Fruit fly (Drosophila melanogaster) whole organism, embryonic: ENCODE results near the gene CG9117.

Experiments
- CG10543 ChIP-seq: fragments of 200-800 bp; sonication (Bioruptor generic); optimal IDR thresholded peaks from 3 replicates; lab custom pipeline; 2017; ENCODE audit warnings: missing biosample characterization, mild to moderate bottlenecking, missing genetic modification characterization, moderate library complexity
- CG11093 ChIP-seq: fragments of 200-800 bp; sonication (Bioruptor generic); IDR thresholded peaks from 3 replicates; pipeline ENCODE4 v1.3.6; 2022; ENCODE audit warnings: missing biosample characterization, missing genetic modification characterization
- CG12155 ChIP-seq: fragments of 200-800 bp; sonication (Bioruptor generic); optimal IDR thresholded peaks from 3 replicates; lab custom pipeline; 2016; ENCODE audit warnings: missing biosample characterization, missing genetic modification characterization
- CG1233 ChIP-seq: fragments of 200-800 bp; sonication (Bioruptor generic); optimal IDR thresholded peaks from 4 replicates; lab custom pipeline; 2018; ENCODE audit warnings: missing biosample characterization, mild to moderate bottlenecking, missing genetic modification characterization
- CG12942 ChIP-seq: fragments of 200-800 bp; sonication (Bioruptor generic); optimal IDR thresholded peaks from 3 replicates; lab custom pipeline; 2016; ENCODE audit warnings: missing biosample characterization, missing genetic modification characterization
- CG13296 ChIP-seq: fragments of 200-800 bp; sonication (Bioruptor generic); optimal IDR thresholded peaks from 3 replicates; lab custom pipeline; 2018; ENCODE audit warnings: missing biosample characterization, mild to moderate bottlenecking, missing genetic modification characterization
- CG13424 ChIP-seq: fragments of 200-800 bp; sonication (Bioruptor generic); optimal IDR thresholded peaks from 2 replicates; lab custom pipeline; 2019; ENCODE audit warnings: missing biosample characterization, mild to moderate bottlenecking, missing genetic modification characterization, moderate library complexity
- CG13894 ChIP-seq: fragments of 200-800 bp; sonication (Bioruptor generic); optimal IDR thresholded peaks from 3 replicates; lab custom pipeline; 2018; ENCODE audit warnings: missing biosample characterization, mild to moderate bottlenecking, missing genetic modification characterization, moderate library complexity
- CG15696 ChIP-seq: fragments of 200-800 bp; sonication (Bioruptor generic); optimal IDR thresholded peaks from 2 replicates; lab custom pipeline; 2019; ENCODE audit warnings: missing biosample characterization, mild to moderate bottlenecking, missing genetic modification characterization, moderate library complexity
- CG17359 ChIP-seq: fragments of 200-800 bp; sonication (Bioruptor generic); optimal IDR thresholded peaks from 3 replicates; lab custom pipeline; 2018; ENCODE audit warnings: missing biosample characterization, mild to moderate bottlenecking, missing genetic modification characterization, moderate library complexity
- CG17385 ChIP-seq: fragments of 200-800 bp; sonication (Bioruptor generic); optimal IDR thresholded peaks from 3 replicates; lab custom pipeline; 2018; ENCODE audit warnings: missing biosample characterization, mild to moderate bottlenecking, missing genetic modification characterization
- CG1792 ChIP-seq: fragments of 200-800 bp; sonication (Bioruptor generic); optimal IDR thresholded peaks from 2 replicates; lab custom pipeline; 2016; ENCODE audit warnings: missing biosample characterization, missing genetic modification characterization
- CG31224 ChIP-seq: fragments of 200-800 bp; sonication (Bioruptor generic); IDR thresholded peaks from 2 replicates; pipeline ENCODE4 v1.3.6; 2022; ENCODE audit warnings: missing biosample characterization, missing genetic modification characterization
- CG7928 ChIP-seq: fragments of 200-800 bp; sonication (Bioruptor generic); optimal IDR thresholded peaks from 2 replicates; lab custom pipeline; 2017; ENCODE audit warnings: missing biosample characterization, mild to moderate bottlenecking, missing genetic modification characterization
- CG9609 ChIP-seq: fragments of 200-800 bp; sonication (Bioruptor generic); optimal IDR thresholded peaks from 3 replicates; lab custom pipeline; 2016; ENCODE audit warnings: missing biosample characterization, missing genetic modification characterization
- CTCF ChIP-seq: fragments of 200-800 bp; sonication (Bioruptor generic); optimal IDR thresholded peaks from 2 replicates; lab custom pipeline; 2017; ENCODE audit warnings: missing biosample characterization, mild to moderate bottlenecking, missing genetic modification characterization, moderate library complexity
- D19A ChIP-seq: fragments of 200-800 bp; optimal IDR thresholded peaks from 3 replicates; lab custom pipeline; 2019; ENCODE audit warnings: missing biosample characterization, mild to moderate bottlenecking, missing genetic modification characterization, moderate library complexity
- Deaf1 ChIP-seq: fragments of 200-800 bp; optimal IDR thresholded peaks from 3 replicates; lab custom pipeline; 2019; ENCODE audit warnings: missing biosample characterization, mild to moderate bottlenecking, missing genetic modification characterization, moderate library complexity
- Dref ChIP-seq: fragments of 200-800 bp; sonication (Bioruptor generic); IDR thresholded peaks from 2 replicates; pipeline ENCODE4 v1.3.6; 2022; ENCODE audit warnings: missing biosample characterization, missing genetic modification characterization
- E2f2 ChIP-seq: fragments of 200-800 bp; sonication (Bioruptor generic); IDR thresholded peaks from 2 replicates; pipeline ENCODE4 v1.3.6; 2022; ENCODE audit warnings: missing biosample characterization, missing genetic modification characterization
- Ets65A ChIP-seq: fragments of 200-800 bp; sonication (Bioruptor generic); peaks from one replicate; lab custom pipeline; 2016; ENCODE audit warnings: missing biosample characterization, missing genetic modification characterization
- Ets97D ChIP-seq: fragments of 200-800 bp; sonication (Bioruptor generic); optimal IDR thresholded peaks from 3 replicates; lab custom pipeline; 2016; ENCODE audit warnings: missing biosample characterization, missing genetic modification characterization
- H15 ChIP-seq: fragments of 200-800 bp; sonication (Bioruptor generic); IDR thresholded peaks from 3 replicates; pipeline ENCODE4 v1.3.6; 2022; ENCODE audit warnings: missing biosample characterization, missing genetic modification characterization
- HLH54F ChIP-seq: fragments of 200-800 bp; sonication (Bioruptor generic); optimal IDR thresholded peaks from 3 replicates; lab custom pipeline; 2016; ENCODE audit warnings: missing biosample characterization, missing genetic modification characterization
- HmgD ChIP-seq: fragments of 200-800 bp; sonication (Bioruptor generic); optimal IDR thresholded peaks from 3 replicates; lab custom pipeline; 2016; ENCODE audit warnings: missing biosample characterization, missing genetic modification characterization
- MESR4 ChIP-seq: fragments of 200-800 bp; sonication (Bioruptor generic); optimal IDR thresholded peaks from 2 replicates; lab custom pipeline; 2018; ENCODE audit warnings: missing biosample characterization, mild to moderate bottlenecking, missing genetic modification characterization, moderate library complexity
- NFAT ChIP-seq: fragments of 200-800 bp; sonication (Bioruptor generic); IDR thresholded peaks from 2 replicates; pipeline ENCODE4 v1.3.6; 2022; ENCODE audit warnings: missing biosample characterization, missing genetic modification characterization
- Nf-YA ChIP-seq: fragments of 200-800 bp; sonication (Bioruptor generic); IDR thresholded peaks from 2 replicates; pipeline ENCODE4 v1.3.6; 2022; ENCODE audit warnings: missing biosample characterization, missing genetic modification characterization
- NfI ChIP-seq: fragments of 200-800 bp; sonication (Bioruptor generic); optimal IDR thresholded peaks from 3 replicates; lab custom pipeline; 2018; ENCODE audit warnings: missing biosample characterization, mild to moderate bottlenecking, missing genetic modification characterization, moderate library complexity
- Opbp ChIP-seq: fragments of 200-800 bp; sonication (Bioruptor generic); IDR thresholded peaks from 3 replicates; pipeline ENCODE4 v1.3.6; 2022; ENCODE audit warnings: missing biosample characterization, missing genetic modification characterization; ENCODE audit not compliant: partially characterized antibody
- Pdp1 ChIP-seq, 2 experiments: fragments of 200-800 bp; sonication (Bioruptor generic); optimal IDR thresholded peaks; 3 replicates each; lab custom pipeline; 2016; ENCODE audit warnings: missing biosample characterization in 2 of 2, missing genetic modification characterization in 2 of 2, mild to moderate bottlenecking in 1 of 2, moderate library complexity in 1 of 2
- Side ChIP-seq: fragments of 200-800 bp; sonication (Bioruptor generic); optimal IDR thresholded peaks from 2 replicates; lab custom pipeline; 2016; ENCODE audit warnings: missing biosample characterization, missing genetic modification characterization
- Sin3A ChIP-seq: fragments of >200 bp; optimal IDR thresholded peaks from 2 replicates; lab custom pipeline; 2018
- Six4 ChIP-seq: fragments of 200-800 bp; sonication (Bioruptor generic); optimal IDR thresholded peaks from 2 replicates; lab custom pipeline; 2016; ENCODE audit warnings: missing biosample characterization, missing genetic modification characterization
- TFAM ChIP-seq: fragments of 200-800 bp; sonication (Bioruptor generic); optimal IDR thresholded peaks from 2 replicates; lab custom pipeline; 2017; ENCODE audit warnings: missing biosample characterization, missing genetic modification characterization, inconsistent platforms
- ac ChIP-seq: fragments of 200-800 bp; sonication (Bioruptor generic); optimal IDR thresholded peaks from 3 replicates; lab custom pipeline; 2017; ENCODE audit warnings: missing biosample characterization, mild to moderate bottlenecking, missing genetic modification characterization
- cad ChIP-seq: fragments of >200 bp; optimal IDR thresholded peaks from 2 replicates; lab custom pipeline; 2017; ENCODE audit warnings: missing biosample characterization, missing genetic modification characterization
- chinmo ChIP-seq: fragments of 200-800 bp; sonication (Bioruptor generic); IDR thresholded peaks from 4 replicates; pipeline ENCODE4 v1.3.6; 2022; ENCODE audit warnings: missing biosample characterization, missing genetic modification characterization; ENCODE audit not compliant: partially characterized antibody
- exex ChIP-seq: fragments of 200-800 bp; sonication (Bioruptor generic); optimal IDR thresholded peaks from 4 replicates; lab custom pipeline; 2018; ENCODE audit warnings: missing biosample characterization, mild to moderate bottlenecking, missing genetic modification characterization, moderate library complexity
- gcm2 ChIP-seq: fragments of 200-800 bp; sonication (Bioruptor generic); optimal IDR thresholded peaks from 2 replicates; lab custom pipeline; 2016; ENCODE audit warnings: missing biosample characterization, missing genetic modification characterization
- gro ChIP-seq: fragments of 200-800 bp; sonication (Bioruptor generic); optimal IDR thresholded peaks from 2 replicates; lab custom pipeline; 2016; ENCODE audit warnings: missing biosample characterization, missing genetic modification characterization
- ken ChIP-seq: fragments of 200-800 bp; sonication (Bioruptor generic); IDR thresholded peaks from 3 replicates; pipeline ENCODE4 v1.3.6; 2022; ENCODE audit warnings: missing biosample characterization, missing genetic modification characterization
- lov ChIP-seq, 2 experiments: fragments of 200-800 bp in 1 of 2; fragments of >200 bp in 1 of 2; sonication (Bioruptor generic) in 1 of 2; IDR thresholded peaks in 1 of 2; optimal IDR thresholded peaks in 1 of 2; 2 replicates in 1 of 2; 3 replicates in 1 of 2; pipeline versions ENCODE4 v1.3.6 to Lab custom; 2017 to 2022; ENCODE audit warnings: missing biosample characterization in 1 of 2, missing genetic modification characterization in 1 of 2
- nau ChIP-seq: fragments of 200-800 bp; sonication (Bioruptor generic); optimal IDR thresholded peaks from 3 replicates; lab custom pipeline; 2017; ENCODE audit warnings: missing biosample characterization, mild to moderate bottlenecking, missing genetic modification characterization, missing genetic modification reagents
- nom ChIP-seq: fragments of 200-800 bp; sonication (Bioruptor generic); optimal IDR thresholded peaks from 2 replicates; lab custom pipeline; 2017; ENCODE audit warnings: missing biosample characterization, missing genetic modification characterization, mild to moderate bottlenecking, moderate library complexity, missing genetic modification reagents
- pho ChIP-seq: fragments of 200-800 bp; sonication (Bioruptor generic); optimal IDR thresholded peaks from 2 replicates; lab custom pipeline; 2016; ENCODE audit warnings: missing biosample characterization, missing genetic modification characterization
- phol ChIP-seq: fragments of 200-800 bp; sonication (Bioruptor generic); optimal IDR thresholded peaks from 3 replicates; lab custom pipeline; 2018; ENCODE audit warnings: missing biosample characterization, mild to moderate bottlenecking, missing genetic modification characterization, moderate library complexity
- rib ChIP-seq: fragments of 200-800 bp; sonication (Bioruptor generic); IDR thresholded peaks from 2 replicates; pipeline ENCODE4 v1.3.6; 2022; ENCODE audit warnings: missing biosample characterization, missing genetic modification characterization
- sens ChIP-seq: fragments of 200-800 bp; sonication (Bioruptor generic); peaks from one replicate; lab custom pipeline; 2016; ENCODE audit warnings: missing biosample characterization, missing genetic modification characterization
- tap ChIP-seq: fragments of 200-800 bp; optimal IDR thresholded peaks from 3 replicates; lab custom pipeline; 2019; ENCODE audit warnings: missing biosample characterization, mild to moderate bottlenecking, missing genetic modification characterization, moderate library complexity
- zen ChIP-seq: fragments of 200-800 bp; sonication (Bioruptor generic); optimal IDR thresholded peaks from 3 replicates; lab custom pipeline; 2018; ENCODE audit warnings: missing biosample characterization, mild to moderate bottlenecking, missing genetic modification characterization, moderate library complexity

Gene CG9117

DNA sequence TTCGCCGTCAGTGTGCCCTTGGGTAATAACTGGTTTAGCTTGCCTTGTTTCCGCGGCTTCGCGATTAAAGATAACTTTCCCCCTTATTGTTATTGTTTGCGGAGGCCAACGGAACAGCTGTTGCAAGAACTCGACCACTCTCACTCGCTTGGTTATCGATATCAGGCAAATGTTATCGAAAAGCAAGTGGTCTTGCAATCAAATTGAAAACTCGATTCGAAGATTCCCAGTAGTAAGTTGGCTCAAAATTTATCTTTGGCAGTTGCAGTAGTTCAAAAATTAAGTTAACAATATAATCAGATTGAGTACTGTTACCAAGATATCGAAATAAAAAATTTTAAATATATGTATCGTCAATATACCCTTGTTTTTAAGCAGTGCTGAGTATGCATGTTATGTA lies 28.1 kb upstream of the CG9117 start, which contains the start of the genes Fbw5 and CG9147 (continued):
- peak; percentile 100 for TF ChIP-seq CG12942 (GFP tag; lab: Kevin White, UChicago)
- peak; percentile 99 for TF ChIP-seq CG9609 (GFP tag; lab: Kevin White, UChicago)
- TF ChIP-seq CG13296 (GFP tag; lab: Kevin White, UChicago): peak; percentile 99
- TF ChIP-seq Opbp (GFP tag; lab: Robert Waterston, UW): peak; percentile 57; the same call in 2 of the 3 replicates
- peak; percentile 95 for TF ChIP-seq E2f2 (GFP tag; lab: Robert Waterston, UW)
- TF ChIP-seq pho: peak; percentile 99
- TF ChIP-seq Six4 (GFP tag; lab: Kevin White, UChicago): peak; percentile 99
- TF ChIP-seq CG31224 (GFP tag; lab: Robert Waterston, UW): peak; percentile 96
- peak; percentile 99 for TF ChIP-seq CG11093 (GFP tag; lab: Robert Waterston, UW)
- peak; percentile 100 for TF ChIP-seq CG17385 (GFP tag; lab: Kevin White, UChicago)
- peak; percentile 99 for TF ChIP-seq CG1233 (GFP tag; lab: Kevin White, UChicago)
- peak; percentile 98 for TF ChIP-seq ac
- peak; percentile 99 to 100 for TF ChIP-seq Pdp1 (GFP tag; optimal IDR thresholded peaks at IDR 0.05; lab: Kevin White, UChicago)
- TF ChIP-seq gro (GFP tag; lab: Kevin White, UChicago): peak; percentile 100
- TF ChIP-seq gcm2 (GFP tag; lab: Kevin White, UChicago): peak; percentile 98
- TF ChIP-seq rib (GFP tag; lab: Robert Waterston, UW): peak; percentile 99
- TF ChIP-seq Deaf1 (tag; lab: Kevin White, UChicago): peak; percentile 92
- peak; percentile 94 for TF ChIP-seq exex (tag; lab: Kevin White, UChicago)
- peak; percentile 68 for TF ChIP-seq CTCF
- TF ChIP-seq chinmo: 0 out of 4 replicates have a peak, but pooled peaks have one; percentile 11
- TF ChIP-seq cad (GFP tag; lab: Kevin White, UChicago): no peak
- peak; percentile 93 for TF ChIP-seq TFAM (GFP tag; lab: Kevin White, UChicago)
- TF ChIP-seq HmgD (GFP tag; lab: Kevin White, UChicago): peak; percentile 99
- TF ChIP-seq lov (optimal IDR thresholded peaks at IDR 0.05; lab: Kevin White, UChicago): no peak
- peak; percentile 99 for TF ChIP-seq lov (GFP tag; IDR thresholded peaks at IDR 0.05; lab: Robert Waterston, UW)
- TF ChIP-seq phol (tag; lab: Kevin White, UChicago): peak; percentile 98
- TF ChIP-seq NFAT (GFP tag; lab: Robert Waterston, UW): peak; percentile 99
- peak; percentile 99 for TF ChIP-seq CG17359 (tag; lab: Kevin White, UChicago)
- peak; percentile 100 for TF ChIP-seq Ets65A (GFP tag; lab: Kevin White, UChicago)
- peak; percentile 97 for TF ChIP-seq nom
- TF ChIP-seq Sin3A: no peak
- peak; percentile 100 for TF ChIP-seq ken (GFP tag; lab: Robert Waterston, UW)
- peak; percentile 76 for TF ChIP-seq Dref (GFP tag; lab: Robert Waterston, UW)
- TF ChIP-seq D19A: peak; percentile 99
- TF ChIP-seq HLH54F (GFP tag; lab: Kevin White, UChicago): peak; percentile 99
- TF ChIP-seq Side: peak; percentile 100
- peak; percentile 98 for TF ChIP-seq CG13894 (tag; lab: Kevin White, UChicago)
- peak; percentile 99 for TF ChIP-seq Nf-YA (GFP tag; lab: Robert Waterston, UW)
- TF ChIP-seq H15 (GFP tag; lab: Robert Waterston, UW): peak; percentile 99
- TF ChIP-seq CG15696 (tag; lab: Kevin White, UChicago): peak; percentile 97
- TF ChIP-seq sens (GFP tag; lab: Kevin White, UChicago): peak; percentile 100
- peak; percentile 99 for TF ChIP-seq zen (tag; lab: Kevin White, UChicago)
- peak; percentile 100 for TF ChIP-seq CG13424 (tag; lab: Kevin White, UChicago)
- peak; percentile 100 for TF ChIP-seq NfI (GFP tag; lab: Kevin White, UChicago)
- TF ChIP-seq CG1792: peak; percentile 99
- peak; percentile 99 for TF ChIP-seq tap (tag; lab: Kevin White, UChicago)
- peak; percentile 84 for TF ChIP-seq CG7928 (GFP tag; lab: Kevin White, UChicago)
- TF ChIP-seq Ets97D (GFP tag; lab: Kevin White, UChicago): peak; percentile 97
- no peak for TF ChIP-seq nau
- TF ChIP-seq MESR4 (GFP tag; lab: Kevin White, UChicago): peak; percentile 98
- TF ChIP-seq CG10543 (GFP tag; lab: Kevin White, UChicago): peak; percentile 93
- TF ChIP-seq CG12155: peak; percentile 99
